Worm (Caenorhabditis elegans) whole organism, L1 larva: Measurements from ENCODE around the gene Y76B12C.4.

ENCODE experiments used
- dpl-1 ChIP-seq, 3 experiments: fragments of 150-350 bp in 2 of 3; sonication (generic microtip) in 1 of 3; optimal IDR thresholded peaks; 2 replicates each; lab custom pipeline; 2014 to 2017; ENCODE audit warnings: missing biosample characterization in 3 of 3, missing genetic modification characterization in 3 of 3, missing genetic modification reagents in 3 of 3
- mdl-1 ChIP-seq, 2 experiments: fragments of 150-350 bp; optimal IDR thresholded peaks; 2 replicates each; lab custom pipeline; 2014 to 2017; ENCODE audit warnings: missing biosample characterization in 2 of 2, missing genetic modification characterization in 2 of 2, inconsistent platforms in 1 of 2
- nhr-11 ChIP-seq: fragments of 150-350 bp; optimal IDR thresholded peaks from 2 replicates; lab custom pipeline; 2014; ENCODE audit warnings: missing biosample characterization, missing genetic modification characterization
- nhr-12 ChIP-seq: sonication (generic microtip); optimal IDR thresholded peaks from 2 replicates; lab custom pipeline; 2017; ENCODE audit warnings: missing biosample characterization, missing genetic modification characterization
- nhr-237 ChIP-seq: fragments of 150-350 bp; optimal IDR thresholded peaks from 2 replicates; lab custom pipeline; 2014; ENCODE audit warnings: missing biosample characterization, missing genetic modification characterization
- pag-3 ChIP-seq: sonication (generic microtip); optimal IDR thresholded peaks from 2 replicates; lab custom pipeline; 2017; ENCODE audit warnings: missing genetic modification characterization, mild to moderate bottlenecking, missing compliant biosample characterization, antibody characterized with exemption, borderline replicate concordance; ENCODE audit not compliant: insufficient read depth
- snpc-4 ChIP-seq: fragments of 150-350 bp; optimal IDR thresholded peaks from 2 replicates; lab custom pipeline; 2014; ENCODE audit warnings: missing biosample characterization, missing genetic modification characterization
- unc-62 ChIP-seq: fragments of 150-350 bp; optimal IDR thresholded peaks from 2 replicates; lab custom pipeline; 2014; ENCODE audit warnings: missing biosample characterization, missing genetic modification reagents, missing genetic modification characterization
- vab-15 ChIP-seq: sonication (generic microtip); optimal IDR thresholded peaks from 2 replicates; lab custom pipeline; 2017; ENCODE audit warnings: missing genotype, mild to moderate bottlenecking, missing genetic modification characterization, missing compliant biosample characterization

DNA sequence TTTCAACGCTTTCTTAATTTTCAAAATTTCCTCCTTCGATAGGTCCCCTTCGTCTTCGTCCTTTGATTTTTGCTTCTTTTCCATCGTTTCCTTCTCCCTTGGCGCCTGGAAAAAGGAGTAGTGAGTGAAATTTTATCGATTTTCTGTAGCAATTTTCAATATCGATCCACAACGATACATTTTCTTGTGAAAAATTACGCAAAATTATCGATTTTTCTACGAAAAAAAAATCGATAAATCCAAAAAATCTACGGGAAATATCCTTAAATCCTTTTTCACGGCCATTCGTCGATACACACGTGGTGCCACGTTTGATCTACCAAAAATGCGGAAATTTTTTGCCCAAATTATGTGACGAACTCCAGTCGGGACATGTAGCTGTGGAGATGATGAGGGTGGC, 1.1 kb downstream of the Y76B12C.4 start:
- TF ChIP-seq nhr-11 (tag; lab: Kevin White, UChicago): no peak
- no peak for TF ChIP-seq snpc-4 (tag; lab: Kevin White, UChicago)
- no peak for TF ChIP-seq vab-15
- no peak for TF ChIP-seq mdl-1 (tag; optimal IDR thresholded peaks at IDR 0.05; lab: Kevin White, UChicago)
- no peak for TF ChIP-seq unc-62 (GFP tag; lab: Kevin White, UChicago)
- TF ChIP-seq nhr-12 (tag; lab: Kevin White, UChicago): no peak
- no peak for TF ChIP-seq pag-3
- TF ChIP-seq dpl-1 (GFP tag; optimal IDR thresholded peaks at IDR 0.05; lab: Kevin White, UChicago): no peak
- TF ChIP-seq nhr-237: no peak
